Worm (Caenorhabditis elegans): Measurements from ENCODE around the gene srz-48.

DNA sequence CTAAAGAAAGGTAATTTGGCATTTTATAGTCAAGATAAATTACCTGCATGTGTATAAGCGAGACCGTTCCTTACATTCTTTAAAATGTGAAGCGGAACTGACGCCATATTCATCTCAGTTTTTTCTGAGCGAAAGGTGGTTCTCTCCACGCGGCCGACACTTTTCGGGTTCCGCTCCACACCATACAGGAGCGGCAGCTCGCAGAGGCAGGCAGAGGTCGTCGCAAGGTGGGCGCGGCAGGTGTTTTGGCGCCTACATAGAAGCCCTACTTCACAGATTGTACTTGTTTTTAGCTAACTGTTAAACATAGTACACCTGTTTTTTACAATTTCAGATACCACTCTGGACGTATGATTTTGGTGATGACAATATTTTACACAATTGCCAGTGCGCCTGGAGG, 7.9 kb upstream of the srz-48 start:
- TF ChIP-seq him-1 (tag; optimal IDR thresholded peaks at IDR 0.05) (no peak), dao-5 (tag; optimal IDR thresholded peaks at IDR 0.05) (no peak)

Measured in whole organism, L4/young adult.